Fruit fly (Drosophila melanogaster) S2 (cell line): ENCODE results near the gene RpS15Aa.

Experiments
- CG8478 ChIP-seq: fragments of >200 bp; optimal IDR thresholded peaks from 2 replicates; lab custom pipeline; 2018
- CTCF ChIP-seq, 2 experiments: fragments of >200 bp; optimal IDR thresholded peaks; 2 replicates each; lab custom pipeline; 2018

- TF ChIP-seq CG8478 (lab: Kevin White, UChicago) (no peak), CTCF (optimal IDR thresholded peaks at IDR 0.05; lab: Kevin White, UChicago) (peak in 1 of 2 experiments; percentile 12)
Observed at dm6 chrX:13338113-13338512, 608 bp upstream of the RpS15Aa start, which contains the start of gene CG15747.
